Worm (Caenorhabditis elegans) whole organism, L4/young adult: Measurements from ENCODE around the gene grl-25.
A peak's percentile ranks its signal among the peaks of the same experiment; 100 is the strongest.

ENCODE experiments used
- W03F9.2 ChIP-seq: fragments of 150-350 bp; optimal IDR thresholded peaks from 2 replicates; lab custom pipeline; 2014; ENCODE audit warnings: missing biosample characterization, missing genetic modification characterization
- dao-5 ChIP-seq: sonication (generic microtip); optimal IDR thresholded peaks from 2 replicates; lab custom pipeline; 2016; ENCODE audit warnings: missing genotype, missing genetic modification characterization, moderate library complexity, missing compliant biosample characterization
- him-1 ChIP-seq: sonication (generic microtip); optimal IDR thresholded peaks from 2 replicates; lab custom pipeline; 2016; ENCODE audit warnings: missing genotype, missing genetic modification reagents, missing genetic modification characterization, missing compliant biosample characterization

Gene grl-25

ce11 chrIII:8956146-8956646, 5.9 kb upstream of the grl-25 start, which contains the start of the genes ZK643.5 and ZK643.2:
TSS of gene ZK643.5 (minus strand) at chrIII:8956196.
TSS of gene ZK643.2 (plus strand) at chrIII:8956540.
- TF ChIP-seq W03F9.2 (peak; percentile 82), him-1 (tag; lab: Kevin White, UChicago) (no peak), dao-5 (no peak)

ce11 chrIII:8960664-8961063, 1.4 kb upstream of the grl-25 start, which contains the start of gene ZK643.6:
TSS of gene ZK643.6 (minus strand) at chrIII:8960764.
- TF ChIP-seq him-1 (tag; lab: Kevin White, UChicago) = no peak
- no peak for TF ChIP-seq W03F9.2
- TF ChIP-seq dao-5 = no peak

- TF ChIP-seq him-1 (tag; lab: Kevin White, UChicago) = no peak
- no peak for TF ChIP-seq dao-5
- no peak for TF ChIP-seq W03F9.2
Measured at ce11 chrIII:8962475-8962874, 382 bp downstream of the grl-25 start.

DNA sequence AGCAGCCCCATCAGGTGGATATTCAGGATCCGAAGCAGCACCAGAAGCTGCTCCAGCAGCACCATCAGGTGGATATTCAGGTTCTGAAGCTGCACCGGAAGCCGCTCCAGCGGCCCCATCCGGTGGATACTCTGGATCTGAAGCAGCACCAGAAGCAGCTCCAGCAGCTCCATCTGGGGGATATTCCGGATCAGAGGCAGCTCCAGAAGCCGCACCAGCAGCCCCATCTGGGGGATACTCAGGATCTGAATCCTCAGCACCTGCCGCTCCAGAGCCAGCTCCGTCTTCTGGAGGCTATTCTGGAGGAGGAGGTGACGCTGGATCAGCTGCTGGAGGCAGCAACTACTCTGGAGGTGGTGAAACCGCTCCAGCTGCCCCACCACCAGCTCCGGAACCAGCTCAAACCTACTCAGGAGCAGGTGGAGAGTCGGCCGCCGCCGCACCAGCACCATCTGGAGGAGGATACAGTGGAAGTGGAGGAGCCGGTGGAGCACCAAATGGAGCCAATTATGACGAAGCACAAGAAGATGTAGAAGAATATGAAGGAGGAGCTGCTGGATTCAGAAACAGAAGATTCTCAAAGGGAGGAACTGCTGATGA, 2.7 kb downstream of the grl-25 start:
- TF ChIP-seq him-1 (tag; lab: Kevin White, UChicago) (no peak), dao-5 (no peak), W03F9.2 (no peak)

- TF ChIP-seq him-1 (tag; lab: Kevin White, UChicago) = no peak
- peak; percentile 36 for TF ChIP-seq W03F9.2
- no peak for TF ChIP-seq dao-5
Measured at ce11 chrIII:8967639-8968038, 5.5 kb downstream of the grl-25 start, which contains the start of the genes bud-13 and rpap-2. TSS of gene bud-13 (minus strand) at chrIII:8967727. TSS of gene rpap-2 (plus strand) at chrIII:8967967.

- TF ChIP-seq W03F9.2 (peak; percentile 79), dao-5 (no peak), him-1 (tag; lab: Kevin White, UChicago) (no peak)
Measured at ce11 chrIII:8971255-8972020, 9.3 kb downstream of the grl-25 start, which contains the start of the genes eif-3.D and R08D7.4. TSS of gene eif-3.D (minus strand) at chrIII:8971578. TSS of gene R08D7.4 (plus strand) at chrIII:8971892.

DNA sequence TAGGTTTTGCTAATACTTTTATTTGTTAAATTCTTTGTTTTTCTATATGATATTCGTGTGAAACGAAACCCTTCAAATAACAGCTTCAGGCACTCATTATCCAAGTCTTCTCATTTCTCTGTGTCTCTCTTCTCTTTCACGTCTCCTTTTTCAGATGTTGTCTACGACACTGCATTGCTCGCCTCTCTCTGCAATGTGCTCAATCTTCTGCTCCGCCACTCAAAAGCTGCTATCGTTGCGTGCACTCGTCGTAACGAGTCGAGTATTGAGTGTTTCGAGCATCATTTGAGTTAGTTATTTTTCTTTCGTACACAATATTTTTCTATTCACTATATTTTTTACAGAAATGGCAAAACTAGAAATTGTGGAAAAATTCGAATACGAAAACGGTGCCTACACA, 11.1 kb downstream of the grl-25 start:
- TF ChIP-seq him-1 (tag; lab: Kevin White, UChicago) = peak; percentile 21
- TF ChIP-seq W03F9.2 = no peak
- TF ChIP-seq dao-5 = no peak

ce11 chrIII:8973826-8974225, 11.7 kb downstream of the grl-25 start, which contains the start of gene R08D7.5:
TSS of gene R08D7.5 (plus strand) at chrIII:8974126.
- TF ChIP-seq him-1 (tag; lab: Kevin White, UChicago) = no peak
- no peak for TF ChIP-seq W03F9.2
- TF ChIP-seq dao-5 = no peak

DNA sequence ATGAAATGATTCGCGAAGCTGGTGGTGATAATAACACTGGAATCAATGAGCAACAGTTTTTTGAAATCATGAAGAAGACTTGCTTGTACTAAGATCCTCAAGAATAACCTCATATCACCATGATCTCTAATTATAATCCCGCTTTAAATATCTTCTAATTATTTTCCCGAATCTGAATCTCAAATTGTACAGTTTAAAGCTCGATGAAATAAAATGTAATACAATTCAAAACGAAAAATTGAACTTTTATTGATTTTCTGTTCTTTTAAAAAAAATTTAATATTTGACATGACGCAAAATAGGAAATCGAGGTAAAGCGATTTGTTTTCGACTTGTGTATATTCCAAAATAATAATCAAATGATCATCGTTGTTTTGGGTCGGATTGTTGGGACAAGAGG, 12.7 kb downstream of the grl-25 start:
- TF ChIP-seq W03F9.2 = no peak
- TF ChIP-seq him-1 (tag; lab: Kevin White, UChicago) = peak; percentile 7
- no peak for TF ChIP-seq dao-5

ce11 chrIII:8978512-8979352, 16.6 kb downstream of the grl-25 start:
- TF ChIP-seq him-1 (tag; lab: Kevin White, UChicago) (no peak), W03F9.2 (no peak), dao-5 (no peak)

- TF ChIP-seq W03F9.2 (no peak), dao-5 (no peak), him-1 (tag; lab: Kevin White, UChicago) (no peak)
Measured at ce11 chrIII:8980892-8981291, 18.8 kb downstream of the grl-25 start.

ce11 chrIII:8981847-8982479, 19.9 kb downstream of the grl-25 start, which contains the start of gene pde-2:
TSS of gene pde-2 (minus strand) at chrIII:8981897.
- TF ChIP-seq him-1 (tag; lab: Kevin White, UChicago) (peak; percentile 51), W03F9.2 (peak; percentile 55), dao-5 (no peak)

DNA sequence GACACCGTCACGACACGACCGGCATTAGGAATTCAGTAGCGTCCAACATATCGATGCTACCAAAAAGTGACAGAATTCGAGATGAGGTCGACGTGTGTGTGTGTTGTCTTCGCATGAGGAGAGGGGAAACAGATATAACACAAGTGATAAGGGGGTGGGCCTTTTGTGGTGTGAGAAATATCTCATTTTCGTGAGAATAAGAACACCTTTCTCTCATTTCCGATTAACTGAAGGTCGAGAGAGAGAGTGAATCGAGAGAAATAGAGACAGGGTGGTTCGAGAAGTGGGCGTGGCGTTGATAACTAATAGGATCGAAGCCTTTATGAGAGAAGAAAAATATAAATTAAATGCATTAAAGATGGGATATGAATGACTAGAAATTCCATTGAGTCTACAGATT, 21.0 kb downstream of the grl-25 start:
- TF ChIP-seq dao-5 (no peak), W03F9.2 (no peak), him-1 (tag; lab: Kevin White, UChicago) (no peak)
